Worm (Caenorhabditis elegans) whole organism, late embryonic: ENCODE measurements around the gene fbxa-2.

ENCODE experiments used
- F13H6.1 ChIP-seq: sonication (generic microtip); optimal IDR thresholded peaks from 2 replicates; lab custom pipeline; 2016; ENCODE audit warnings: missing genetic modification characterization, missing compliant biosample characterization
- K02D7.2 ChIP-seq: sonication (generic microtip); optimal IDR thresholded peaks from 2 replicates; lab custom pipeline; 2017; ENCODE audit warnings: mild to moderate bottlenecking, missing genetic modification characterization, missing compliant biosample characterization
- K09A11.1 ChIP-seq: sonication (generic microtip); optimal IDR thresholded peaks from 2 replicates; lab custom pipeline; 2017; ENCODE audit warnings: antibody characterized with exemption, mild to moderate bottlenecking, missing genetic modification characterization, missing compliant biosample characterization; ENCODE audit not compliant: insufficient read depth
- ceh-18 ChIP-seq: sonication (generic microtip); optimal IDR thresholded peaks from 2 replicates; lab custom pipeline; 2016; ENCODE audit warnings: missing genetic modification characterization, missing compliant biosample characterization
- ceh-2 ChIP-seq: sonication (generic microtip); optimal IDR thresholded peaks from 2 replicates; lab custom pipeline; 2016; ENCODE audit warnings: missing genotype, missing genetic modification characterization, missing compliant biosample characterization
- ceh-22 ChIP-seq: sonication (generic microtip); optimal IDR thresholded peaks from 2 replicates; lab custom pipeline; 2017; ENCODE audit warnings: missing biosample characterization, missing genetic modification characterization
- ceh-24 ChIP-seq: sonication (generic microtip); optimal IDR thresholded peaks from 2 replicates; lab custom pipeline; 2016; ENCODE audit warnings: mild to moderate bottlenecking, missing genetic modification characterization, missing compliant biosample characterization
- ceh-30 ChIP-seq: fragments of 150-350 bp; optimal IDR thresholded peaks from 2 replicates; lab custom pipeline; 2014; ENCODE audit warnings: missing biosample characterization, missing genetic modification characterization
- ceh-31 ChIP-seq: sonication (generic microtip); optimal IDR thresholded peaks from 2 replicates; lab custom pipeline; 2016; ENCODE audit warnings: missing genetic modification characterization, missing compliant biosample characterization
- ceh-48 ChIP-seq: sonication (generic microtip); optimal IDR thresholded peaks from 2 replicates; lab custom pipeline; 2016; ENCODE audit warnings: missing genetic modification characterization, inconsistent platforms, missing compliant biosample characterization
- ceh-6 ChIP-seq: fragments of 200-800 bp; sonication (Bioruptor generic); optimal IDR thresholded peaks from 2 replicates; lab custom pipeline; 2018; ENCODE audit warnings: mild to moderate bottlenecking, missing genetic modification characterization, missing compliant biosample characterization
- ets-4 ChIP-seq: sonication (generic microtip); optimal IDR thresholded peaks from 2 replicates; lab custom pipeline; 2016; ENCODE audit warnings: missing genetic modification characterization, missing compliant biosample characterization
- fkh-6 ChIP-seq: sonication (generic microtip); optimal IDR thresholded peaks from 2 replicates; lab custom pipeline; 2016; ENCODE audit warnings: missing genetic modification characterization, missing compliant biosample characterization
- gmeb-2 ChIP-seq: sonication (generic microtip); optimal IDR thresholded peaks from 2 replicates; lab custom pipeline; 2016; ENCODE audit warnings: missing genetic modification characterization, inconsistent platforms, missing compliant biosample characterization
- hlh-13 ChIP-seq: fragments of 200-800 bp; sonication (Bioruptor generic); optimal IDR thresholded peaks from 2 replicates; lab custom pipeline; 2018; ENCODE audit warnings: mild to moderate bottlenecking, missing genetic modification characterization, missing compliant biosample characterization
- hlh-15 ChIP-seq: sonication (generic microtip); optimal IDR thresholded peaks from 2 replicates; lab custom pipeline; 2016; ENCODE audit warnings: missing genetic modification characterization, missing compliant biosample characterization
- hlh-30 ChIP-seq: sonication (generic microtip); optimal IDR thresholded peaks from 2 replicates; lab custom pipeline; 2017; ENCODE audit warnings: antibody characterized with exemption, missing genetic modification characterization, missing compliant biosample characterization; ENCODE audit not compliant: insufficient read depth
- hlh-8 ChIP-seq: sonication (generic microtip); optimal IDR thresholded peaks from 2 replicates; lab custom pipeline; 2016; ENCODE audit warnings: missing genotype, missing genetic modification characterization, missing compliant biosample characterization
- mec-3 ChIP-seq: sonication (generic microtip); optimal IDR thresholded peaks from 2 replicates; lab custom pipeline; 2016; ENCODE audit warnings: borderline replicate concordance, missing genetic modification characterization, missing compliant biosample characterization
- nhr-11 ChIP-seq: fragments of 150-350 bp; optimal IDR thresholded peaks from 2 replicates; lab custom pipeline; 2014; ENCODE audit warnings: missing biosample characterization, missing genetic modification characterization
- pha-2 ChIP-seq: sonication (generic microtip); optimal IDR thresholded peaks from 2 replicates; lab custom pipeline; 2017; ENCODE audit warnings: mild to moderate bottlenecking, missing genetic modification characterization, missing compliant biosample characterization
- pros-1 ChIP-seq: fragments of 150-350 bp; optimal IDR thresholded peaks from 2 replicates; lab custom pipeline; 2014; ENCODE audit warnings: missing biosample characterization, missing genetic modification reagents, missing genetic modification characterization
- rnt-1 ChIP-seq: sonication (generic microtip); optimal IDR thresholded peaks from 2 replicates; lab custom pipeline; 2016; ENCODE audit warnings: missing genetic modification characterization, missing compliant biosample characterization
- sdc-2 ChIP-seq: sonication (generic microtip); optimal IDR thresholded peaks from 2 replicates; lab custom pipeline; 2016; ENCODE audit warnings: missing genotype, missing genetic modification characterization, missing compliant biosample characterization
- sox-4 ChIP-seq: sonication (generic microtip); optimal IDR thresholded peaks from 2 replicates; lab custom pipeline; 2017; ENCODE audit warnings: mild to moderate bottlenecking, missing genetic modification characterization, inconsistent platforms, missing compliant biosample characterization
- tbx-2 ChIP-seq: sonication (generic microtip); optimal IDR thresholded peaks from 2 replicates; lab custom pipeline; 2016; ENCODE audit warnings: missing genetic modification characterization, missing compliant biosample characterization
- unc-42 ChIP-seq: sonication (generic microtip); optimal IDR thresholded peaks from 2 replicates; lab custom pipeline; 2016; ENCODE audit warnings: missing genotype, missing genetic modification characterization, missing compliant biosample characterization
- unc-55 ChIP-seq: sonication (generic microtip); optimal IDR thresholded peaks from 2 replicates; lab custom pipeline; 2017; ENCODE audit warnings: missing biosample characterization, missing genetic modification reagents, missing genetic modification characterization

Gene fbxa-2

DNA sequence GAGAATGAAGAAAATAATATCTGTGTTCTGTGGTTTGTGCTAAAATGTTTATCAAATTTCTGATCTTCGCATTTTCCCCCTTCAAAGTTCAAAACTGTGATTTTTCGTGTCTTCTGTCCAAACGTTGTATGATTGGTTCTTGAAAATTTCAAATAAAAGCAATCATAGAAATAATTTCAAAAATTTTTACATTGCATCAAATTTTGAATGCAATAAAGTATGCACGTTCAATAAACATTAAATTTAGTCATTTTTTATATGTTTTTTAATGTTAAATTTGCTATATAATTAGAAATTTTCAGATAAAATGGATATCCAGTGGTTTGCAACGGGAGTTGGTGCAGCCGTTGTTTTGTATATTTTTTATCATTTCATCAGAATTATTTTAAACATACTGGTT lies 45.4 kb downstream of the fbxa-2 start, which contains the start of gene stdh-2:
stdh-2 (plus strand) TSS at position 301 of the 400 bp plus-strand sequence.
- no peak for TF ChIP-seq tbx-2
- TF ChIP-seq, all 69 proteins: peak for 0

DNA sequence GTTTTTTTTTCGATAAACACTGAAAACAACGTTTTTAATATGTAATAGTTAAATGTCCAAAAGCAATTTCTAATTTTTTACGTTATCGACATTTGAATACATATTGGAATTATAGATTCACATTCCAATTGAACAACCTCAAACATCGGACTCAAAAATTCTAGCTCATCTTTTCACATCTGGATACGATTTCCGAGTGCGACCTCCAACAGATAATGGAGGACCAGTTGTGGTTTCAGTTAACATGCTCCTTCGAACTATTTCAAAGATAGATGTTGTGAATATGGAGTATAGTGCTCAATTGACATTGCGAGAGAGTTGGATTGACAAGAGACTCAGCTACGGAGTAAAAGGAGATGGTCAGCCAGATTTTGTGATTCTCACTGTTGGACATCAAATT lies 49.4 kb downstream of the fbxa-2 start:
- no peak for TF ChIP-seq hlh-13 (GFP tag; lab: Kevin White, UChicago)
- TF ChIP-seq hlh-8 (tag; lab: Kevin White, UChicago): no peak
- no peak for TF ChIP-seq nhr-11 (tag; lab: Kevin White, UChicago)
- no peak for TF ChIP-seq ceh-18 (tag; lab: Kevin White, UChicago)
- no peak for TF ChIP-seq pros-1 (tag; lab: Kevin White, UChicago)
- no peak for TF ChIP-seq ceh-48 (tag; lab: Kevin White, UChicago)
- TF ChIP-seq K02D7.2 (tag; lab: Kevin White, UChicago): no peak
- no peak for TF ChIP-seq rnt-1
- TF ChIP-seq ceh-30 (tag; lab: Kevin White, UChicago): no peak
- no peak for TF ChIP-seq ceh-22
- TF ChIP-seq ceh-24 (tag; lab: Kevin White, UChicago): no peak
- no peak for TF ChIP-seq pha-2 (tag; lab: Kevin White, UChicago)
- no peak for TF ChIP-seq fkh-6 (tag; lab: Kevin White, UChicago)
- no peak for TF ChIP-seq tbx-2
- no peak for TF ChIP-seq ets-4 (tag; lab: Kevin White, UChicago)
- no peak for TF ChIP-seq F13H6.1
- no peak for TF ChIP-seq hlh-15 (tag; lab: Kevin White, UChicago)

- TF ChIP-seq unc-55 (GFP tag; lab: Kevin White, UChicago): no peak
- no peak for TF ChIP-seq ceh-2
- no peak for TF ChIP-seq ceh-31
- TF ChIP-seq K09A11.1 (tag; lab: Kevin White, UChicago): no peak
- TF ChIP-seq sox-4 (tag; lab: Kevin White, UChicago): no peak
- TF ChIP-seq hlh-30 (tag; lab: Kevin White, UChicago): no peak
These were observed 50.3 kb downstream of the fbxa-2 start, which contains the start of gene glc-1 for ce11 chrV:16218972-16219757. Gene glc-1, plus strand, starts transcription at chrV:16219634.

DNA sequence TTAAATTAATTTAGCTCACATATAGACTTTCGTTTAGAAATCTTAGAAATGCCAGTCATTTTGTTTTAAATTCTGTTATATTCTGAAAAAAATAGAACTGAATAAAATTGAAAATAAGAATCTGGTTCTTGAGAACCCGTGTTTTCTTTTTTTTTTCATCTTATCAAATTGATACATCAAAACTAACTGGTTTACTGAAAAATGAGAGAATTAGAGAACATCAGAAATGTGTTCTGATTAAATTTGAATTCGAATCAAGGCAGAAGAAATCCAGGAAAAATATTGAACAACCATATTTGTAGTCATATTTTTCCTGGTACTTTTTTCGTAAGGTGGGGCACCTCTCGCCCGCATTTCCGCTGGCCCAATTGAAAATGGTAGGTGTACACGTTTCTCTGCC lies 50.9 kb downstream of the fbxa-2 start, which contains the start of gene F11A5.15:
F11A5.15 (minus strand) TSS at position 101 of the 400 bp plus-strand sequence.
- no peak for TF ChIP-seq sdc-2 (tag; lab: Kevin White, UChicago)
- TF ChIP-seq ets-4 (tag; lab: Kevin White, UChicago): no peak
- TF ChIP-seq unc-42 (tag; lab: Kevin White, UChicago): no peak
- no peak for TF ChIP-seq ceh-6 (GFP tag; lab: Kevin White, UChicago)
- no peak for TF ChIP-seq mec-3 (tag; lab: Kevin White, UChicago)
- no peak for TF ChIP-seq gmeb-2 (tag; lab: Kevin White, UChicago)
- no peak for TF ChIP-seq nhr-11 (tag; lab: Kevin White, UChicago)
- TF ChIP-seq ceh-31: no peak
